Fruit fly (Drosophila melanogaster) whole organism, embryonic: Measurements from ENCODE around the gene Ilp1.
A peak's percentile ranks its signal among the peaks of the same experiment; 100 is the strongest.

Experiments used
- Abd-B ChIP-seq: fragments of 200-800 bp; sonication (Bioruptor generic); optimal IDR thresholded peaks from 2 replicates; lab custom pipeline; 2018; ENCODE audit warnings: missing biosample characterization, mild to moderate bottlenecking, missing genetic modification characterization, moderate library complexity
- Aef1 ChIP-seq: fragments of 200-800 bp; sonication (Bioruptor generic); IDR thresholded peaks from 3 replicates; pipeline ENCODE4 v1.3.6; 2022; ENCODE audit warnings: missing biosample characterization, missing genetic modification characterization
- Blimp-1 ChIP-seq: fragments of 200-800 bp; sonication (Bioruptor generic); optimal IDR thresholded peaks from 3 replicates; lab custom pipeline; 2018; ENCODE audit warnings: missing biosample characterization, missing genetic modification characterization, mild to moderate bottlenecking, moderate library complexity, missing genetic modification reagents
- CG10366 ChIP-seq: fragments of 200-800 bp; sonication (Bioruptor generic); IDR thresholded peaks from 2 replicates; pipeline ENCODE4 v1.3.6; 2022; ENCODE audit warnings: missing biosample characterization, missing genetic modification characterization
- CG10654 ChIP-seq: fragments of 200-800 bp; sonication (Bioruptor generic); optimal IDR thresholded peaks from 2 replicates; lab custom pipeline; 2016; ENCODE audit warnings: missing biosample characterization, missing genetic modification characterization
- CG11247 ChIP-seq: fragments of 200-800 bp; sonication (Bioruptor generic); IDR thresholded peaks from 2 replicates; pipeline ENCODE4 v1.3.6; 2022; ENCODE audit warnings: missing biosample characterization, missing genetic modification characterization
- CG12155 ChIP-seq: fragments of 200-800 bp; sonication (Bioruptor generic); optimal IDR thresholded peaks from 3 replicates; lab custom pipeline; 2016; ENCODE audit warnings: missing biosample characterization, missing genetic modification characterization
- CG12942 ChIP-seq: fragments of 200-800 bp; sonication (Bioruptor generic); optimal IDR thresholded peaks from 3 replicates; lab custom pipeline; 2016; ENCODE audit warnings: missing biosample characterization, missing genetic modification characterization
- CG13424 ChIP-seq: fragments of 200-800 bp; sonication (Bioruptor generic); optimal IDR thresholded peaks from 2 replicates; lab custom pipeline; 2019; ENCODE audit warnings: missing biosample characterization, mild to moderate bottlenecking, missing genetic modification characterization, moderate library complexity
- CG13624 ChIP-seq: fragments of 200-800 bp; sonication (Bioruptor generic); optimal IDR thresholded peaks from 2 replicates; lab custom pipeline; 2016; ENCODE audit warnings: missing biosample characterization, missing genetic modification characterization
- CG13775 ChIP-seq: fragments of 200-800 bp; sonication (Bioruptor generic); optimal IDR thresholded peaks from 3 replicates; lab custom pipeline; 2017; ENCODE audit warnings: missing biosample characterization, mild to moderate bottlenecking, missing genetic modification characterization
- CG15479 ChIP-seq: fragments of 200-800 bp; sonication (Bioruptor generic); optimal IDR thresholded peaks from 3 replicates; lab custom pipeline; 2019; ENCODE audit warnings: missing biosample characterization, mild to moderate bottlenecking, missing genetic modification characterization, moderate library complexity
- CG18619 ChIP-seq: fragments of 200-800 bp; sonication (Bioruptor generic); optimal IDR thresholded peaks from 3 replicates; lab custom pipeline; 2017; ENCODE audit warnings: missing biosample characterization, mild to moderate bottlenecking, missing genetic modification characterization
- CG18764 ChIP-seq: fragments of 200-800 bp; sonication (Bioruptor generic); optimal IDR thresholded peaks from 3 replicates; lab custom pipeline; 2016; ENCODE audit warnings: missing biosample characterization, missing genetic modification characterization
- CG3281 ChIP-seq: fragments of 200-800 bp; sonication (Bioruptor generic); optimal IDR thresholded peaks from 3 replicates; lab custom pipeline; 2017; ENCODE audit warnings: missing biosample characterization, mild to moderate bottlenecking, missing genetic modification characterization
- CG3847 ChIP-seq: fragments of 200-800 bp; sonication (Bioruptor generic); IDR thresholded peaks from 2 replicates; pipeline ENCODE4 v1.3.6; 2022; ENCODE audit warnings: missing biosample characterization, missing genetic modification characterization
- CG6175 ChIP-seq: fragments of 200-800 bp; sonication (Bioruptor generic); IDR thresholded peaks from 3 replicates; pipeline ENCODE4 v1.3.6; 2022; ENCODE audit warnings: missing biosample characterization, missing genetic modification characterization
- CG9215 ChIP-seq: fragments of 200-800 bp; sonication (Bioruptor generic); IDR thresholded peaks from 2 replicates; pipeline ENCODE4 v1.3.6; 2022; ENCODE audit warnings: missing biosample characterization, missing genetic modification characterization
- CG9817 ChIP-seq: fragments of 200-800 bp; sonication (Bioruptor generic); optimal IDR thresholded peaks from 2 replicates; lab custom pipeline; 2018; ENCODE audit warnings: missing biosample characterization, mild to moderate bottlenecking, missing genetic modification characterization, moderate library complexity
- CG9932 ChIP-seq: fragments of 200-800 bp; sonication (Bioruptor generic); IDR thresholded peaks from 2 replicates; pipeline ENCODE4 v1.3.6; 2022; ENCODE audit warnings: missing biosample characterization, missing genetic modification characterization
- CkIIα-i1 ChIP-seq: fragments of 200-800 bp; sonication (Bioruptor generic); IDR thresholded peaks from 2 replicates; pipeline ENCODE4 v1.3.6; 2022; ENCODE audit warnings: missing biosample characterization, missing genetic modification characterization
- H15 ChIP-seq: fragments of 200-800 bp; sonication (Bioruptor generic); IDR thresholded peaks from 3 replicates; pipeline ENCODE4 v1.3.6; 2022; ENCODE audit warnings: missing biosample characterization, missing genetic modification characterization
- Med ChIP-seq: fragments of 200-800 bp; sonication (Bioruptor generic); peaks from one replicate; lab custom pipeline; 2016; ENCODE audit warnings: missing biosample characterization, missing genetic modification characterization, mild to moderate bottlenecking, inconsistent platforms, moderate library complexity
- Meics ChIP-seq: fragments of 200-800 bp; sonication (Bioruptor generic); optimal IDR thresholded peaks from 2 replicates; lab custom pipeline; 2017; ENCODE audit warnings: missing biosample characterization, mild to moderate bottlenecking, missing genetic modification characterization
- NK7.1 ChIP-seq: fragments of 200-800 bp; sonication (Bioruptor generic); optimal IDR thresholded peaks from 3 replicates; lab custom pipeline; 2016; ENCODE audit warnings: missing biosample characterization, missing genetic modification characterization
- NfI ChIP-seq: fragments of 200-800 bp; sonication (Bioruptor generic); optimal IDR thresholded peaks from 3 replicates; lab custom pipeline; 2018; ENCODE audit warnings: missing biosample characterization, mild to moderate bottlenecking, missing genetic modification characterization, moderate library complexity
- Optix ChIP-seq: fragments of 200-800 bp; sonication (Bioruptor generic); IDR thresholded peaks from 3 replicates; pipeline ENCODE4 v1.3.6; 2022; ENCODE audit warnings: missing biosample characterization, missing genetic modification characterization
- Sox102F ChIP-seq: fragments of 200-800 bp; sonication (Bioruptor generic); optimal IDR thresholded peaks from 2 replicates; lab custom pipeline; 2018; ENCODE audit warnings: missing biosample characterization, mild to moderate bottlenecking, missing genetic modification characterization, moderate library complexity
- Xbp1 ChIP-seq: fragments of 200-800 bp; sonication (Bioruptor generic); optimal IDR thresholded peaks from 3 replicates; lab custom pipeline; 2016; ENCODE audit warnings: missing biosample characterization, mild to moderate bottlenecking, missing genetic modification characterization
- ac ChIP-seq: fragments of 200-800 bp; sonication (Bioruptor generic); optimal IDR thresholded peaks from 3 replicates; lab custom pipeline; 2017; ENCODE audit warnings: missing biosample characterization, mild to moderate bottlenecking, missing genetic modification characterization
- al ChIP-seq: fragments of 200-800 bp; sonication (Bioruptor generic); IDR thresholded peaks from 2 replicates; pipeline ENCODE4 v1.3.6; 2022; ENCODE audit warnings: missing biosample characterization, missing genetic modification characterization
- az2 ChIP-seq: fragments of 200-800 bp; sonication (Bioruptor generic); optimal IDR thresholded peaks from 3 replicates; lab custom pipeline; 2016; ENCODE audit warnings: missing biosample characterization, missing genetic modification characterization
- bab2 ChIP-seq: fragments of 200-800 bp; sonication (Bioruptor generic); optimal IDR thresholded peaks from 2 replicates; lab custom pipeline; 2016; ENCODE audit warnings: missing biosample characterization, missing genetic modification characterization
- bowl ChIP-seq: fragments of 200-800 bp; sonication (Bioruptor generic); IDR thresholded peaks from 2 replicates; pipeline ENCODE4 v1.3.6; 2022; ENCODE audit warnings: missing biosample characterization, missing genetic modification characterization
- croc ChIP-seq: fragments of 200-800 bp; sonication (Bioruptor generic); conservative IDR thresholded peaks from 3 replicates; pipeline ENCODE4 v1.3.6; 2022; ENCODE audit warnings: missing biosample characterization, missing genetic modification characterization
- ems ChIP-seq: fragments of 200-800 bp; sonication (Bioruptor generic); optimal IDR thresholded peaks from 3 replicates; lab custom pipeline; 2016; ENCODE audit warnings: missing biosample characterization, missing genetic modification characterization
- fd102C ChIP-seq: fragments of 200-800 bp; sonication (Bioruptor generic); optimal IDR thresholded peaks from 2 replicates; lab custom pipeline; 2018; ENCODE audit warnings: missing biosample characterization, mild to moderate bottlenecking, missing genetic modification characterization, moderate library complexity
- fd3F ChIP-seq: fragments of 200-800 bp; sonication (Bioruptor generic); optimal IDR thresholded peaks from 2 replicates; lab custom pipeline; 2018; ENCODE audit warnings: missing biosample characterization, mild to moderate bottlenecking, missing genetic modification characterization, moderate library complexity
- fd96Cb ChIP-seq: fragments of 200-800 bp; sonication (Bioruptor generic); optimal IDR thresholded peaks from 2 replicates; lab custom pipeline; 2018; ENCODE audit warnings: missing biosample characterization, mild to moderate bottlenecking, missing genetic modification characterization, moderate library complexity
- gt ChIP-seq: fragments of 200-800 bp; sonication (Bioruptor generic); IDR thresholded peaks from 2 replicates; pipeline ENCODE4 v1.3.6; 2022; ENCODE audit warnings: missing biosample characterization, missing genetic modification characterization
- lab ChIP-seq: fragments of 200-800 bp; sonication (Bioruptor generic); optimal IDR thresholded peaks from 3 replicates; lab custom pipeline; 2017; ENCODE audit warnings: missing biosample characterization, missing genetic modification characterization, mild to moderate bottlenecking, moderate library complexity, missing genetic modification reagents
- lbe ChIP-seq: fragments of 200-800 bp; sonication (Bioruptor generic); optimal IDR thresholded peaks from 2 replicates; lab custom pipeline; 2016; ENCODE audit warnings: missing biosample characterization, mild to moderate bottlenecking, missing genetic modification characterization
- pb ChIP-seq: fragments of 200-800 bp; sonication (Bioruptor generic); optimal IDR thresholded peaks from 3 replicates; lab custom pipeline; 2016; ENCODE audit warnings: missing biosample characterization, missing genetic modification characterization
- pros ChIP-seq: fragments of 200-800 bp; sonication (Bioruptor generic); optimal IDR thresholded peaks from 3 replicates; lab custom pipeline; 2019; ENCODE audit warnings: missing biosample characterization, mild to moderate bottlenecking, missing genetic modification characterization, moderate library complexity
- rib ChIP-seq: fragments of 200-800 bp; sonication (Bioruptor generic); IDR thresholded peaks from 2 replicates; pipeline ENCODE4 v1.3.6; 2022; ENCODE audit warnings: missing biosample characterization, missing genetic modification characterization
- scrt ChIP-seq: fragments of 200-800 bp; sonication (Bioruptor generic); optimal IDR thresholded peaks from 2 replicates; lab custom pipeline; 2018; ENCODE audit warnings: missing biosample characterization, mild to moderate bottlenecking, missing genetic modification characterization, moderate library complexity
- sim ChIP-seq: fragments of 200-800 bp; sonication (Bioruptor generic); IDR thresholded peaks from 2 replicates; pipeline ENCODE4 v1.3.6; 2022; ENCODE audit warnings: missing biosample characterization, missing genetic modification characterization
- so ChIP-seq: fragments of 200-800 bp; sonication (Bioruptor generic); IDR thresholded peaks from 3 replicates; pipeline ENCODE4 v1.3.6; 2022; ENCODE audit warnings: missing biosample characterization, missing genetic modification characterization
- sob ChIP-seq: fragments of 200-800 bp; sonication (Bioruptor generic); IDR thresholded peaks from 2 replicates; pipeline ENCODE4 v1.3.6; 2022; ENCODE audit warnings: missing biosample characterization, missing genetic modification characterization
- tgo ChIP-seq: fragments of 200-800 bp; sonication (Bioruptor generic); IDR thresholded peaks from 3 replicates; pipeline ENCODE4 v1.3.6; 2022; ENCODE audit warnings: missing biosample characterization, missing genetic modification characterization
- wdn ChIP-seq: fragments of 200-800 bp; sonication (Bioruptor generic); IDR thresholded peaks from 2 replicates; pipeline ENCODE4 v1.3.6; 2022; ENCODE audit warnings: missing biosample characterization, missing genetic modification characterization

Ilp1 gene

dm6 chr3L:9847420-9847977 is 49.3 kb downstream of the Ilp1 start:
- TF ChIP-seq bowl (GFP tag; lab: Robert Waterston, UW) (no peak), az2 (GFP tag; lab: Kevin White, UChicago) (peak; percentile 17), CkIIα-i1 (no peak), CG18764 (GFP tag; lab: Kevin White, UChicago) (peak; percentile 32), Abd-B (GFP tag; lab: Kevin White, UChicago) (peak; percentile 65), ac (GFP tag; lab: Kevin White, UChicago) (no peak), NfI (peak; percentile 51), CG11247 (GFP tag; lab: Robert Waterston, UW) (peak; percentile 58), wdn (GFP tag; lab: Robert Waterston, UW) (no peak), CG9215 (GFP tag; lab: Robert Waterston, UW) (peak; percentile 22; the same call in 1 of the 2 replicates), gt (0 out of 2 replicates have a peak, but pooled peaks have one; percentile 8), scrt (GFP tag; lab: Kevin White, UChicago) (peak; percentile 23), CG9932 (GFP tag; lab: Robert Waterston, UW) (peak; percentile 80), CG3281 (GFP tag; lab: Kevin White, UChicago) (peak; percentile 67), pros (no peak), ems (peak; percentile 37), lab (GFP tag; lab: Kevin White, UChicago) (peak; percentile 76), fd96Cb (tag; lab: Kevin White, UChicago) (peak; percentile 3), Xbp1 (GFP tag; lab: Kevin White, UChicago) (peak; percentile 47), NK7.1 (GFP tag; lab: Kevin White, UChicago) (peak; percentile 29), CG3847 (GFP tag; lab: Robert Waterston, UW) (peak; percentile 34; the same call in 1 of the 2 replicates), CG13624 (GFP tag; lab: Kevin White, UChicago) (peak; percentile 73), rib (GFP tag; lab: Robert Waterston, UW) (peak; percentile 81), tgo (GFP tag; lab: Robert Waterston, UW) (peak; percentile 46; the same call in 2 of the 3 replicates), Optix (no peak), CG15479 (GFP tag; lab: Kevin White, UChicago) (no peak), CG10654 (GFP tag; lab: Kevin White, UChicago) (no peak), lbe (GFP tag; lab: Kevin White, UChicago) (no peak), Sox102F (GFP tag; lab: Kevin White, UChicago) (peak; percentile 45), bab2 (GFP tag; lab: Kevin White, UChicago) (peak; percentile 54), sob (GFP tag; lab: Robert Waterston, UW) (peak; percentile 61), Blimp-1 (GFP tag; lab: Kevin White, UChicago) (peak; percentile 34), CG10366 (GFP tag; lab: Robert Waterston, UW) (peak; percentile 61), CG13424 (tag; lab: Kevin White, UChicago) (peak; percentile 58), croc (GFP tag; lab: Robert Waterston, UW) (no peak), fd3F (GFP tag; lab: Kevin White, UChicago) (peak; percentile 59), Med (peak; percentile 95), Meics (GFP tag; lab: Kevin White, UChicago) (peak; percentile 69), sim (GFP tag; lab: Robert Waterston, UW) (no peak), CG9817 (tag; lab: Kevin White, UChicago) (peak; percentile 55), fd102C (GFP tag; lab: Kevin White, UChicago) (no peak), CG18619 (GFP tag; lab: Kevin White, UChicago) (peak; percentile 35), H15 (GFP tag; lab: Robert Waterston, UW) (peak; percentile 37; the same call in 1 of the 3 replicates), so (no peak), CG12942 (GFP tag; lab: Kevin White, UChicago) (peak; percentile 8), CG12155 (GFP tag; lab: Kevin White, UChicago) (peak; percentile 50), al (peak; percentile 56; the same call in 1 of the 2 replicates), pb (GFP tag; lab: Kevin White, UChicago) (peak; percentile 41), CG13775 (GFP tag; lab: Kevin White, UChicago) (no peak), Aef1 (peak; percentile 37; the same call in 1 of the 3 replicates), CG6175 (no peak)
